Fruit fly (Drosophila melanogaster): ENCODE measurements around the gene M1BP.

M1BP gene

DNA sequence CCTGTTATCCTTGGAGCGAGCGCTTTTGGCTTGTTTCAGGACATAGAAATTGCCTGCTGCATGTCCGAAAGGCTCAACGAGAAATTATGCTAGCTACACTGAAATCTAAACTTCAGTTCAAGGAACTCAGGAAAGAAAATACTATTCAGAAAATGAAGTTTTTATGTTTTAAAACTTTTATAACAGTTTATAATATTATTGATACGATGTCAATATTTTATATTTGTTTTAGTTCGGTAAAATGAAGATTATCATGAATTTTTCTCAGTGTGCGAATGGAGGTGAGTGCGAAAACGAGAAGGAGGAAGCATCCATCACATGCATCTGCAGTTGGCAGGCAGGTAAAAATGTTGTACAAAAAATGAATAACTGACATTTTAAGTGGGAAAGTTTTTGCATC lies 14.9 kb upstream of the M1BP start (continued):
- no peak for TF ChIP-seq CG6175 (GFP tag; IDR thresholded peaks at IDR 0.05)
- peak; percentile 54 for TF ChIP-seq CG8290 (GFP tag; optimal IDR thresholded peaks at IDR 0.05)
- TF ChIP-seq CG8290 (tag; optimal IDR thresholded peaks at IDR 0.05): no peak
- TF ChIP-seq cato (GFP tag; optimal IDR thresholded peaks at IDR 0.05; ENCODE audit: borderline replicate concordance): no peak
- no peak for TF ChIP-seq shn (GFP tag; optimal IDR thresholded peaks at IDR 0.05)
- TF ChIP-seq bcd (GFP tag; optimal IDR thresholded peaks at IDR 0.05): no peak
- TF ChIP-seq CG3726 (GFP tag; IDR thresholded peaks at IDR 0.05): no peak
- no peak for TF ChIP-seq ems (GFP tag; optimal IDR thresholded peaks at IDR 0.05)
- peak; percentile 54 for TF ChIP-seq CG15696 (tag; optimal IDR thresholded peaks at IDR 0.05)
- peak; percentile 66 for TF ChIP-seq CG2678 (tag; optimal IDR thresholded peaks at IDR 0.05)
- TF ChIP-seq CG8944 (GFP tag; optimal IDR thresholded peaks at IDR 0.05): no peak
- TF ChIP-seq ERR (GFP tag; optimal IDR thresholded peaks at IDR 0.05): no peak
- no peak for TF ChIP-seq cad (GFP tag; optimal IDR thresholded peaks at IDR 0.05)
- peak; percentile 73 for TF ChIP-seq Ada2b (GFP tag; IDR thresholded peaks at IDR 0.05)
- TF ChIP-seq hkb (optimal IDR thresholded peaks at IDR 0.05): no peak
- TF ChIP-seq hkb (GFP tag; IDR thresholded peaks at IDR 0.05): peak; percentile 79
- TF ChIP-seq CG15514 (GFP tag; optimal IDR thresholded peaks at IDR 0.05): peak; percentile 21
- TF ChIP-seq croc (GFP tag; conservative IDR thresholded peaks at IDR 0.05): peak; percentile 46; the same call in 1 of the 3 replicates
- TF ChIP-seq slou (GFP tag; optimal IDR thresholded peaks at IDR 0.05): no peak
- TF ChIP-seq CG11723 (GFP tag; optimal IDR thresholded peaks at IDR 0.05): no peak
- no peak for TF ChIP-seq CG2202 (tag; optimal IDR thresholded peaks at IDR 0.05)
- TF ChIP-seq pfk (GFP tag; optimal IDR thresholded peaks at IDR 0.05): no peak
- peak; percentile 72 for TF ChIP-seq HLH3B (GFP tag; IDR thresholded peaks at IDR 0.05)
- TF ChIP-seq tup (GFP tag; optimal IDR thresholded peaks at IDR 0.05): no peak
- no peak for TF ChIP-seq CG10543 (GFP tag; optimal IDR thresholded peaks at IDR 0.05)
- TF ChIP-seq Fer3 (tag; optimal IDR thresholded peaks at IDR 0.05): peak; percentile 31
- no peak for TF ChIP-seq CG6791 (GFP tag; IDR thresholded peaks at IDR 0.05; ENCODE audit: partially characterized antibody)
- no peak for TF ChIP-seq Hr78 (GFP tag; optimal IDR thresholded peaks at IDR 0.05)
- TF ChIP-seq NK7.1 (GFP tag; optimal IDR thresholded peaks at IDR 0.05): peak; percentile 23
- TF ChIP-seq CG15479 (GFP tag; optimal IDR thresholded peaks at IDR 0.05): peak; percentile 24
- peak; percentile 64 for TF ChIP-seq tin (GFP tag; optimal IDR thresholded peaks at IDR 0.05)
- peak; percentile 33 to 42 for TF ChIP-seq chif (GFP tag; optimal IDR thresholded peaks at IDR 0.05)
- peak; percentile 31; the same call in 2 of the 3 replicates for TF ChIP-seq B-H1 (GFP tag; IDR thresholded peaks at IDR 0.05)
- TF ChIP-seq pita (GFP tag; optimal IDR thresholded peaks at IDR 0.05): no peak
- TF ChIP-seq Dref (GFP tag; IDR thresholded peaks at IDR 0.05): no peak
- TF ChIP-seq stwl (tag; optimal IDR thresholded peaks at IDR 0.05): peak; percentile 15
- TF ChIP-seq CG33557 (GFP tag; optimal IDR thresholded peaks at IDR 0.05): no peak
- TF ChIP-seq Stat92E (GFP tag; optimal IDR thresholded peaks at IDR 0.05): no peak
- no peak for TF ChIP-seq CG9876 (GFP tag; optimal IDR thresholded peaks at IDR 0.05)
- TF ChIP-seq slp2 (GFP tag; optimal IDR thresholded peaks at IDR 0.05): no peak
- no peak for TF ChIP-seq twi (tag; optimal IDR thresholded peaks at IDR 0.05)
- no peak for TF ChIP-seq lbe (GFP tag; optimal IDR thresholded peaks at IDR 0.05)
- peak; percentile 59 for TF ChIP-seq lab (GFP tag; optimal IDR thresholded peaks at IDR 0.05)
- TF ChIP-seq ac (GFP tag; optimal IDR thresholded peaks at IDR 0.05): no peak
- no peak for TF ChIP-seq Bdp1 (GFP tag; optimal IDR thresholded peaks at IDR 0.05)
- TF ChIP-seq CG14050 (GFP tag; IDR thresholded peaks at IDR 0.05): peak; percentile 37; the same call in 1 of the 3 replicates
- TF ChIP-seq CG11696 (GFP tag; IDR thresholded peaks at IDR 0.05): 0 out of 2 replicates have a peak, but pooled peaks have one; percentile 44
- no peak for TF ChIP-seq Bgb (GFP tag; IDR thresholded peaks at IDR 0.05; ENCODE audit: partially characterized antibody)
- peak; percentile 27 for TF ChIP-seq Deaf1 (tag; optimal IDR thresholded peaks at IDR 0.05)
- peak; percentile 74 for TF ChIP-seq CG12391 (tag; optimal IDR thresholded peaks at IDR 0.05)
- peak; percentile 17 for TF ChIP-seq CG4617 (GFP tag; optimal IDR thresholded peaks at IDR 0.05; ENCODE audit: borderline replicate concordance)

Measured in whole organism, embryonic.